Fruit fly (Drosophila melanogaster): Measurements from ENCODE around the gene AsnS.
A peak's percentile ranks its signal among the peaks of the same experiment; 100 is the strongest.

Gene AsnS

DNA sequence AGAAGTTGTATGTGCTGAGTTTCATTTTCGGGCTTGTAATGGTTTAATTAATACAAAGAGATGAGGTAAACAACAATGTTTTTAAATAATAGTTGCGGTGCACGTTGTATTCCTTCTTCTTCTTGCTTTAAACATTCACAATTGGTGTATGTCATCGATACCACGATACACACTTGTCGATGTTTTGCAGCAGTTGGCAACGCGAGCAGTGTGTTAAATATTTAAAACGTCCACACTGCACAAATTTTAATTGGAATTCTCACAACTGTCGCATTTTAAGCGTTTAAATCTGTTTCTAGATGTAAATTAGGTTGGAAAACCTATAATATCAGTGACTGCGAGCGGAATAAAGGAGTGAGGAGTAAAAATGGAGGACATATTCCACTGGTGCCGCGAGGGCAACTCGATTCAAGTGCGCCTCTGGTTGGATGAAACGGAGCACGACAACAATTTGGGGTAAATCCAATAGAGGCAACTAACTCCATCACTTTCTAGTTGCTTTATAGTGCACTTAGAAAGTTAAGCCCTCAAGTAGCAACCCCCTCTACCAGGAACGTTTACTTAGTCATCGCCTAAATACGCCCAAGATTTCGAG, 43.9 kb downstream of the AsnS start, which contains the start of the genes Trmt112 and Ilk (continued):
- TF ChIP-seq Stat92E (GFP tag; optimal IDR thresholded peaks at IDR 0.05) (peak in 1 of 3 experiments; percentile 59), pfk (GFP tag; optimal IDR thresholded peaks at IDR 0.05) (no peak), lilli (GFP tag; optimal IDR thresholded peaks at IDR 0.05) (peak; percentile 7), CG4854 (GFP tag; optimal IDR thresholded peaks at IDR 0.05) (peak; percentile 98), Sin3A (optimal IDR thresholded peaks at IDR 0.05) (peak; percentile 87), gsb-n (tag; optimal IDR thresholded peaks at IDR 0.05) (peak; percentile 14), CG13624 (GFP tag; optimal IDR thresholded peaks at IDR 0.05) (peak; percentile 47), sna (GFP tag; IDR thresholded peaks at IDR 0.05; ENCODE audit: partially characterized antibody) (peak; percentile 46; the same call in 1 of the 2 replicates), ken (GFP tag; IDR thresholded peaks at IDR 0.05) (no peak), Side (GFP tag; optimal IDR thresholded peaks at IDR 0.05) (no peak), CG2889 (GFP tag; IDR thresholded peaks at IDR 0.05) (no peak), slou (GFP tag; optimal IDR thresholded peaks at IDR 0.05) (no peak), row (GFP tag; IDR thresholded peaks at IDR 0.05) (peak; percentile 38; the same call in 1 of the 3 replicates), hb (GFP tag; IDR thresholded peaks at IDR 0.05; ENCODE audit: partially characterized antibody) (peak; percentile 80), CG3995 (GFP tag; optimal IDR thresholded peaks at IDR 0.05) (peak; percentile 6), pzg (GFP tag; optimal IDR thresholded peaks at IDR 0.05) (peak; percentile 97), CG16813 (GFP tag; IDR thresholded peaks at IDR 0.05; ENCODE audit: partially characterized antibody) (peak; percentile 84), kah (GFP tag; optimal IDR thresholded peaks at IDR 0.05) (peak; percentile 2), MBD-R2 (GFP tag; IDR thresholded peaks at IDR 0.05) (peak; percentile 96), sd (tag; optimal IDR thresholded peaks at IDR 0.05) (peak; percentile 77), p53 (GFP tag; optimal IDR thresholded peaks at IDR 0.05) (peak; percentile 15), stc (GFP tag; IDR thresholded peaks at IDR 0.05) (no peak), CHES-1-like (GFP tag; optimal IDR thresholded peaks at IDR 0.05) (peak; percentile 83), CG7987 (GFP tag; optimal IDR thresholded peaks at IDR 0.05) (peak; percentile 44), amos (GFP tag; IDR thresholded peaks at IDR 0.05; ENCODE audit: partially characterized antibody) (peak; percentile 91), CG12769 (tag; optimal IDR thresholded peaks at IDR 0.05) (peak; percentile 25), Myb (GFP tag; optimal IDR thresholded peaks at IDR 0.05) (peak; percentile 86), mld (GFP tag; IDR thresholded peaks at IDR 0.05; ENCODE audit: partially characterized antibody) (peak; percentile 16; the same call in 1 of the 3 replicates), CG7556 (GFP tag; optimal IDR thresholded peaks at IDR 0.05) (no peak), Bteb2 (GFP tag; optimal IDR thresholded peaks at IDR 0.05) (no peak), unpg (GFP tag; optimal IDR thresholded peaks at IDR 0.05) (no peak), pum (GFP tag; optimal IDR thresholded peaks at IDR 0.05) (no peak), hbn (GFP tag; IDR thresholded peaks at IDR 0.05; ENCODE audit: partially characterized antibody) (peak; percentile 73), cas (GFP tag; IDR thresholded peaks at IDR 0.05) (no peak), Fer1 (GFP tag; optimal IDR thresholded peaks at IDR 0.05) (no peak), stwl (tag; optimal IDR thresholded peaks at IDR 0.05) (peak; percentile 90), Camta (GFP tag; optimal IDR thresholded peaks at IDR 0.05) (no peak), crp (GFP tag; optimal IDR thresholded peaks at IDR 0.05) (peak in 1 of 2 experiments; percentile 66), cwo (GFP tag; optimal IDR thresholded peaks at IDR 0.05) (no peak), E2f2 (GFP tag; IDR thresholded peaks at IDR 0.05) (peak; percentile 80), CG8281 (tag; optimal IDR thresholded peaks at IDR 0.05) (no peak), Pdp1 (GFP tag; optimal IDR thresholded peaks at IDR 0.05) (no peak), shn (GFP tag; optimal IDR thresholded peaks at IDR 0.05) (peak; percentile 9), inv (GFP tag; IDR thresholded peaks at IDR 0.05; ENCODE audit: partially characterized antibody) (peak; percentile 81), knrl (GFP tag; IDR thresholded peaks at IDR 0.05; ENCODE audit: partially characterized antibody) (peak; percentile 86), Hr39 (optimal IDR thresholded peaks at IDR 0.05) (no peak), Dref (GFP tag; IDR thresholded peaks at IDR 0.05) (peak; percentile 95), usp (GFP tag; optimal IDR thresholded peaks at IDR 0.05) (no peak), phol (tag; optimal IDR thresholded peaks at IDR 0.05) (no peak)
